Worm (Caenorhabditis elegans): ENCODE data around the gene sri-48.

sri-48 gene

ce11 chrII:3154383-3154782 lies 46.8 kb downstream of the sri-48 start, which contains the start of gene sri-32:
sri-32 (minus strand) TSS chrII:3154483.
- TF ChIP-seq sma-3 (GFP tag; optimal IDR thresholded peaks at IDR 0.05) (no peak), nhr-21 (tag; optimal IDR thresholded peaks at IDR 0.05) (no peak)

- TF ChIP-seq ztf-11 (tag; optimal IDR thresholded peaks at IDR 0.05) (no peak), mdl-1 (tag; optimal IDR thresholded peaks at IDR 0.05) (no peak), mbf-1 (tag; optimal IDR thresholded peaks at IDR 0.05) (no peak), F13H6.1 (tag; optimal IDR thresholded peaks at IDR 0.05) (no peak), lin-11 (tag; optimal IDR thresholded peaks at IDR 0.05) (no peak), ztf-1 (GFP tag; conservative IDR thresholded peaks at IDR 0.05) (no peak)
Observed at ce11 chrII:3151615-3152014, 49.5 kb downstream of the sri-48 start, which contains the start of the genes T10D4.14 and T10D4.19. T10D4.14 (minus strand) TSS chrII:3151715. T10D4.19 (plus strand) TSS chrII:3151918.
